Worm (Caenorhabditis elegans): Measurements from ENCODE around the gene F17C8.3.

- TF ChIP-seq lin-13 (tag; optimal IDR thresholded peaks at IDR 0.05) (peak; percentile 81), unc-62 (GFP tag; optimal IDR thresholded peaks at IDR 0.05) (no peak), mep-1 (tag; optimal IDR thresholded peaks at IDR 0.05) (no peak), nhr-12 (tag; optimal IDR thresholded peaks at IDR 0.05) (no peak), ztf-11 (tag; optimal IDR thresholded peaks at IDR 0.05) (no peak), nhr-237 (tag; optimal IDR thresholded peaks at IDR 0.05) (peak; percentile 44), sptf-1 (tag; optimal IDR thresholded peaks at IDR 0.05) (no peak), unc-39 (tag; optimal IDR thresholded peaks at IDR 0.05) (no peak), zip-8 (tag; optimal IDR thresholded peaks at IDR 0.05) (no peak), blmp-1 (tag; optimal IDR thresholded peaks at IDR 0.05) (no peak), ceh-83 (GFP tag; optimal IDR thresholded peaks at IDR 0.05) (no peak), elt-1 (tag; optimal IDR thresholded peaks at IDR 0.05; ENCODE audit: borderline replicate concordance, insufficient read depth) (no peak), ces-1 (GFP tag; optimal IDR thresholded peaks at IDR 0.05) (no peak)
These were observed 11.0 kb upstream of the F17C8.3 start, which contains the start of gene emb-5 for ce11 chrIII:4720620-4721227.

Measured in whole organism, mixed stage, embryonic.